Worm (Caenorhabditis elegans): Measurements from ENCODE around the gene oac-56.

DNA sequence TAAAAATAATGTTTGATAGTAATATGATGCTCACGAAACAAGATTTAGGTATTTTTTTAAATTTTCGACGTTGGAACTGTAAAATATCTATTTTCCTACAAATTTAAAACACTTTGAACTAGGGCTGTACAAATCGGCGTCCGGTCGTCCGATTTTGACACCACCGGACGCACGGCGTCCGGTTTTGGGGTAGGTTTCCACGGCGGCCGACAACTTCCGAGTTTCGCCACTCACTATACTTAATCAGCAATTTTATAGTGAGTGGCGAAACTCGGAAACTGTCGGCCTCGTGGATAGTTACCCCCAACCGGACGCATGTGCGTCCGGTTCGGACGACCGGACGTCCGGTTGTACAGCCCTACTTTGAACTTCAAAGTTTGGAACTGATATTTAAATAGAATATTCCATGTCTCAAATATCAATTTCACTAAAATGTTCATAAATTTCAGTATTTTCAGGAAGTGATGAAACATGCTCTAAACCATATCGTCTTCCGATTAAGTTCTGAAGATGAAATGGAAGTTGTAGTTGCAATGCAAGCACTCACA is 26.8 kb upstream of the oac-56 start:
- TF ChIP-seq nfya-1 (tag; optimal IDR thresholded peaks at IDR 0.05) = no peak
- no peak for TF ChIP-seq ets-4 (tag; optimal IDR thresholded peaks at IDR 0.05)
- no peak for TF ChIP-seq fax-1 (tag; optimal IDR thresholded peaks at IDR 0.05)

Measured in whole organism, late embryonic.